Fruit fly (Drosophila melanogaster) whole organism, wandering third instar larva: ENCODE results near the gene wgn.

Experiments used
- CG32264 ChIP-seq: fragments of 200-800 bp; sonication (Bioruptor generic); optimal IDR thresholded peaks from 2 replicates; lab custom pipeline; 2016; ENCODE audit warnings: missing biosample characterization, missing genetic modification characterization
- Dfd ChIP-seq: fragments of >200 bp; optimal IDR thresholded peaks from 2 replicates; lab custom pipeline; 2017; ENCODE audit warnings: missing biosample characterization, missing genetic modification characterization
- Hnf4 ChIP-seq: fragments of 200-800 bp; sonication (Bioruptor generic); optimal IDR thresholded peaks from 2 replicates; lab custom pipeline; 2016; ENCODE audit warnings: missing biosample characterization, mild to moderate bottlenecking, missing genetic modification characterization
- Hr83 ChIP-seq: fragments of 200-300 bp; sonication (Bioruptor generic); optimal IDR thresholded peaks from 2 replicates; lab custom pipeline; 2016; ENCODE audit warnings: missing biosample characterization, mild to moderate bottlenecking, missing genetic modification characterization, moderate library complexity; ENCODE audit not compliant: poor library complexity, severe bottlenecking
- Mio ChIP-seq: sonication (Bioruptor generic); optimal IDR thresholded peaks from 2 replicates; lab custom pipeline; 2016; ENCODE audit warnings: missing biosample characterization, missing genetic modification characterization
- br ChIP-seq: fragments of 200-800 bp; sonication (Bioruptor generic); optimal IDR thresholded peaks from 2 replicates; lab custom pipeline; 2016; ENCODE audit warnings: missing biosample characterization, missing genetic modification characterization
- dl ChIP-seq, 2 experiments: fragments of 175-275, 200-275 bp in 1 of 2; fragments of 200-275 bp in 1 of 2; sonication (Bioruptor generic); optimal IDR thresholded peaks; lab custom pipeline; 2018; ENCODE audit warnings: mild to moderate bottlenecking in 2 of 2, missing biosample characterization in 2 of 2, missing genetic modification characterization in 2 of 2, moderate library complexity in 2 of 2; ENCODE audit not compliant: partially characterized antibody in 2 of 2, insufficient read depth in 1 of 2
- dsf ChIP-seq: sonication (Bioruptor generic); optimal IDR thresholded peaks from 2 replicates; lab custom pipeline; 2016; ENCODE audit warnings: missing biosample characterization, missing genetic modification characterization, borderline replicate concordance
- ey ChIP-seq: fragments of 200-800 bp; sonication (Bioruptor generic); optimal IDR thresholded peaks from 2 replicates; lab custom pipeline; 2016; ENCODE audit warnings: missing biosample characterization, missing genetic modification characterization
- usp ChIP-seq: fragments of >200 bp; optimal IDR thresholded peaks from 2 replicates; lab custom pipeline; 2017; ENCODE audit warnings: missing biosample characterization, missing genetic modification characterization

- no peak for TF ChIP-seq dl (GFP tag; optimal IDR thresholded peaks at IDR 0.05; lab: Kevin White, UChicago; ENCODE audit: insufficient read depth in 1 of 2, partially characterized antibody in 2 of 2)
- no peak for TF ChIP-seq CG32264 (GFP tag; lab: Kevin White, UChicago)
- no peak for TF ChIP-seq br (GFP tag; lab: Kevin White, UChicago)
- TF ChIP-seq Dfd (GFP tag; lab: Kevin White, UChicago) = no peak
- TF ChIP-seq Mio (GFP tag; lab: Kevin White, UChicago) = no peak
- TF ChIP-seq ey (GFP tag; lab: Kevin White, UChicago) = no peak
- TF ChIP-seq Hr83 = no peak
- TF ChIP-seq Hnf4 (GFP tag; lab: Kevin White, UChicago) = no peak
- TF ChIP-seq dsf (GFP tag; lab: Kevin White, UChicago) = no peak
- no peak for TF ChIP-seq usp
Measured at dm6 chrX:18652879-18653278, 18.2 kb upstream of the wgn start, which contains the start of gene Ing3.
